Worm (Caenorhabditis elegans) whole organism, L1 larva: ENCODE data around the gene dod-24.

Experiments used
- C34B4.2 ChIP-seq: sonication (generic microtip); optimal IDR thresholded peaks from 2 replicates; lab custom pipeline; 2017; ENCODE audit warnings: mild to moderate bottlenecking, missing genetic modification characterization, missing compliant biosample characterization
- alr-1 ChIP-seq: fragments of 200-800 bp; sonication (Bioruptor generic); optimal IDR thresholded peaks from 2 replicates; lab custom pipeline; 2018; ENCODE audit warnings: borderline replicate concordance, mild to moderate bottlenecking, missing genetic modification characterization, missing compliant biosample characterization
- ceh-63 ChIP-seq: fragments of 200-800 bp; sonication (Bioruptor generic); optimal IDR thresholded peaks from 2 replicates; lab custom pipeline; 2018; ENCODE audit warnings: mild to moderate bottlenecking, missing genetic modification characterization, missing compliant biosample characterization
- ceh-8 ChIP-seq: fragments of 200-800 bp; sonication (Bioruptor generic); optimal IDR thresholded peaks from 2 replicates; lab custom pipeline; 2018; ENCODE audit warnings: mild to moderate bottlenecking, missing genetic modification characterization, moderate library complexity, missing compliant biosample characterization
- ceh-82 ChIP-seq, 3 experiments: fragments of 150-350 bp in 1 of 3; sonication (generic microtip) in 2 of 3; optimal IDR thresholded peaks; 2 replicates each; lab custom pipeline; 2014 to 2017; ENCODE audit warnings: missing biosample characterization in 3 of 3, missing genetic modification characterization in 3 of 3
- ceh-88 ChIP-seq: fragments of 200-800 bp; sonication (Bioruptor generic); IDR thresholded peaks from 2 replicates; pipeline ENCODE4 v1.3.6; 2022; ENCODE audit warnings: missing genetic modification characterization, missing compliant biosample characterization
- ceh-90 ChIP-seq: sonication (generic microtip); optimal IDR thresholded peaks from 2 replicates; lab custom pipeline; 2016; ENCODE audit warnings: missing genetic modification characterization, missing compliant biosample characterization
- ces-1 ChIP-seq: fragments of 150-350 bp; optimal IDR thresholded peaks from 2 replicates; lab custom pipeline; 2014; ENCODE audit warnings: missing biosample characterization, missing genetic modification reagents, missing genetic modification characterization
- dpl-1 ChIP-seq, 3 experiments: fragments of 150-350 bp in 2 of 3; sonication (generic microtip) in 1 of 3; optimal IDR thresholded peaks; 2 replicates each; lab custom pipeline; 2014 to 2017; ENCODE audit warnings: missing biosample characterization in 3 of 3, missing genetic modification characterization in 3 of 3, missing genetic modification reagents in 3 of 3
- dsc-1 ChIP-seq: sonication (generic microtip); optimal IDR thresholded peaks from 2 replicates; lab custom pipeline; 2016; ENCODE audit warnings: mild to moderate bottlenecking, missing genetic modification characterization, missing compliant biosample characterization
- efl-1 ChIP-seq, 4 experiments: fragments of 150-350 bp; optimal IDR thresholded peaks in 3 of 4; peaks in 1 of 4; 1 replicate in 1 of 4; 2 replicates in 3 of 4; lab custom pipeline; 2014; ENCODE audit warnings: missing biosample characterization in 2 of 4, missing genetic modification characterization in 2 of 4, missing genetic modification reagents in 2 of 4
- egl-27 ChIP-seq, 2 experiments: fragments of 150-350 bp in 1 of 2; sonication (generic microtip); optimal IDR thresholded peaks; 3 replicates each; lab custom pipeline; 2017 to 2018; ENCODE audit warnings: missing biosample characterization in 2 of 2, missing genetic modification characterization in 2 of 2, missing genetic modification reagents in 2 of 2
- elt-2 ChIP-seq: sonication (generic microtip); optimal IDR thresholded peaks from 2 replicates; lab custom pipeline; 2016; ENCODE audit warnings: missing genetic modification characterization, mild to moderate bottlenecking, inconsistent platforms, missing compliant biosample characterization, missing genetic modification reagents
- elt-3 ChIP-seq, 6 experiments: fragments of 150-350 bp in 1 of 6; sonication (generic microtip); optimal IDR thresholded peaks; 2 replicates each; lab custom pipeline; 2017 to 2018; ENCODE audit warnings: missing biosample characterization in 6 of 6, missing genetic modification characterization in 6 of 6, inconsistent platforms in 1 of 6
- fos-1 ChIP-seq: fragments of 150-350 bp; optimal IDR thresholded peaks from 2 replicates; lab custom pipeline; 2014; ENCODE audit warnings: missing biosample characterization, missing genetic modification characterization
- hlh-17 ChIP-seq: fragments of 200-800 bp; sonication (Bioruptor generic); optimal IDR thresholded peaks from 2 replicates; lab custom pipeline; 2018; ENCODE audit warnings: missing genetic modification characterization, mild to moderate bottlenecking, missing compliant biosample characterization, moderate library complexity, borderline replicate concordance
- hlh-4 ChIP-seq: sonication (generic microtip); optimal IDR thresholded peaks from 2 replicates; lab custom pipeline; 2016; ENCODE audit warnings: mild to moderate bottlenecking, missing genetic modification characterization, missing compliant biosample characterization
- isw-1 ChIP-seq: fragments of 200-800 bp; sonication (Bioruptor generic); IDR thresholded peaks from 2 replicates; pipeline ENCODE4 v1.3.6; 2022; ENCODE audit warnings: missing genetic modification characterization, missing compliant biosample characterization
- lin-13 ChIP-seq: fragments of 150-350 bp; optimal IDR thresholded peaks from 2 replicates; lab custom pipeline; 2014; ENCODE audit warnings: missing biosample characterization, missing genetic modification reagents, missing genetic modification characterization
- lin-35 ChIP-seq, 2 experiments: fragments of 150-350 bp; optimal IDR thresholded peaks; 2 replicates each; lab custom pipeline; 2014; ENCODE audit warnings: missing biosample characterization in 2 of 2, missing genetic modification characterization in 2 of 2, missing genetic modification reagents in 2 of 2
- mdl-1 ChIP-seq, 2 experiments: fragments of 150-350 bp; optimal IDR thresholded peaks; 2 replicates each; lab custom pipeline; 2014 to 2017; ENCODE audit warnings: missing biosample characterization in 2 of 2, missing genetic modification characterization in 2 of 2, inconsistent platforms in 1 of 2
- mef-2 ChIP-seq: fragments of 150-350 bp; optimal IDR thresholded peaks from 2 replicates; lab custom pipeline; 2014; ENCODE audit warnings: missing biosample characterization, missing genetic modification characterization
- mep-1 ChIP-seq: fragments of 150-350 bp; optimal IDR thresholded peaks from 2 replicates; lab custom pipeline; 2014; ENCODE audit warnings: missing biosample characterization, missing genetic modification characterization
- nhr-20 ChIP-seq: sonication (generic microtip); optimal IDR thresholded peaks from 2 replicates; lab custom pipeline; 2016; ENCODE audit warnings: mild to moderate bottlenecking, missing genetic modification characterization, missing compliant biosample characterization
- nhr-237 ChIP-seq: fragments of 150-350 bp; optimal IDR thresholded peaks from 2 replicates; lab custom pipeline; 2014; ENCODE audit warnings: missing biosample characterization, missing genetic modification characterization
- nhr-85 ChIP-seq: sonication (generic microtip); peaks from one replicate; lab custom pipeline; 2016; ENCODE audit warnings: missing genetic modification characterization, inconsistent platforms, missing compliant biosample characterization
- pag-3 ChIP-seq: sonication (generic microtip); optimal IDR thresholded peaks from 2 replicates; lab custom pipeline; 2017; ENCODE audit warnings: missing genetic modification characterization, mild to moderate bottlenecking, missing compliant biosample characterization, antibody characterized with exemption, borderline replicate concordance; ENCODE audit not compliant: insufficient read depth
- pqm-1 ChIP-seq: sonication (generic microtip); optimal IDR thresholded peaks from 3 replicates; lab custom pipeline; 2017; ENCODE audit warnings: missing biosample characterization, missing genetic modification characterization
- skn-1 ChIP-seq: fragments of 150-350 bp; optimal IDR thresholded peaks from 2 replicates; lab custom pipeline; 2014; ENCODE audit warnings: missing biosample characterization, missing genetic modification characterization
- sup-37 ChIP-seq: fragments of 200-800 bp; sonication (Bioruptor generic); optimal IDR thresholded peaks from 2 replicates; lab custom pipeline; 2018; ENCODE audit warnings: mild to moderate bottlenecking, missing genetic modification characterization, missing compliant biosample characterization
- tbx-2 ChIP-seq: sonication (generic microtip); optimal IDR thresholded peaks from 2 replicates; lab custom pipeline; 2016; ENCODE audit warnings: missing genetic modification characterization, missing compliant biosample characterization
- tlp-1 ChIP-seq: fragments of 150-350 bp; optimal IDR thresholded peaks from 2 replicates; lab custom pipeline; 2014; ENCODE audit warnings: missing biosample characterization, missing genetic modification characterization

dod-24 gene

ce11 chrIV:12921027-12921426 lies 20.1 kb downstream of the dod-24 start, which contains the start of gene C32H11.4:
C32H11.4 (plus strand) TSS chrIV:12921264.
- TF ChIP-seq ceh-90 (tag; lab: Kevin White, UChicago) (no peak), elt-2 (peak; percentile 89)
- TF ChIP-seq, all 84 proteins: peak for 1

ce11 chrIV:12920553-12920952 lies 20.6 kb downstream of the dod-24 start:
- no peak for TF ChIP-seq mep-1 (tag; lab: Kevin White, UChicago)
- no peak for TF ChIP-seq ceh-82 (tag; optimal IDR thresholded peaks at IDR 0.05; lab: Kevin White, UChicago)
- no peak for TF ChIP-seq ceh-88 (GFP tag; lab: Robert Waterston, UW)

- no peak for TF ChIP-seq efl-1 (optimal IDR thresholded peaks at IDR 0.05; lab: Kevin White, UChicago)
- no peak for TF ChIP-seq efl-1 (GFP tag; optimal IDR thresholded peaks at IDR 0.05 in 1 of 2; lab: Kevin White, UChicago)
- TF ChIP-seq tlp-1 (tag; lab: Kevin White, UChicago): no peak
- TF ChIP-seq egl-27 (tag; optimal IDR thresholded peaks at IDR 0.05; lab: Kevin White, UChicago): no peak
- no peak for TF ChIP-seq sup-37
- TF ChIP-seq hlh-4 (tag; lab: Kevin White, UChicago): peak; percentile 46
- no peak for TF ChIP-seq ces-1 (GFP tag; lab: Kevin White, UChicago)
- TF ChIP-seq, all 84 proteins: peak for 1
Measured at ce11 chrIV:12918256-12918655, 22.9 kb downstream of the dod-24 start, which contains the start of gene C32H11.3. C32H11.3 (plus strand) TSS chrIV:12918556.

ce11 chrIV:12915479-12915878 lies 25.7 kb downstream of the dod-24 start, which contains the start of gene srz-15:
srz-15 (plus strand) TSS chrIV:12915779.
- TF ChIP-seq pag-3 (tag; lab: Kevin White, UChicago) (no peak), ceh-8 (no peak), efl-1 (optimal IDR thresholded peaks at IDR 0.05; lab: Kevin White, UChicago) (no peak), efl-1 (GFP tag; optimal IDR thresholded peaks at IDR 0.05 in 1 of 2; lab: Kevin White, UChicago) (no peak), nhr-237 (tag; lab: Kevin White, UChicago) (no peak), isw-1 (no peak), pqm-1 (no peak), sup-37 (no peak), dpl-1 (GFP tag; optimal IDR thresholded peaks at IDR 0.05; lab: Kevin White, UChicago) (no peak)

- TF ChIP-seq mef-2 (no peak), fos-1 (tag; lab: Kevin White, UChicago) (no peak), ceh-63 (no peak), alr-1 (tag; lab: Kevin White, UChicago) (no peak), lin-13 (no peak), nhr-85 (tag; lab: Kevin White, UChicago) (peak; percentile 0), skn-1 (no peak)
- TF ChIP-seq, all 84 proteins: peak for 1
Measured at ce11 chrIV:12914532-12915019, 26.6 kb downstream of the dod-24 start, which contains the start of gene irg-6. irg-6 (minus strand) TSS chrIV:12914969.

- TF ChIP-seq elt-2 (peak; percentile 84), nhr-85 (tag; lab: Kevin White, UChicago) (no peak)
Measured at ce11 chrIV:12911990-12912389, 29.2 kb downstream of the dod-24 start, which contains the start of gene K08D8.5. K08D8.5 (minus strand) TSS chrIV:12912129.

ce11 chrIV:12909871-12910270 lies 31.3 kb downstream of the dod-24 start, which contains the start of gene K08D8.4:
K08D8.4 (minus strand) TSS chrIV:12909998.
- peak; percentile 58 for TF ChIP-seq elt-2
- no peak for TF ChIP-seq hlh-17 (GFP tag; lab: Kevin White, UChicago)
- TF ChIP-seq, all 84 proteins: peak for 1

- TF ChIP-seq elt-2: peak; percentile 86
- no peak for TF ChIP-seq tbx-2 (tag; lab: Kevin White, UChicago)
- TF ChIP-seq nhr-237 (tag; lab: Kevin White, UChicago): no peak
- TF ChIP-seq elt-3 (tag; optimal IDR thresholded peaks at IDR 0.05; lab: Kevin White, UChicago): no peak
- no peak for TF ChIP-seq dsc-1 (tag; lab: Kevin White, UChicago)
- peak; percentile 11 for TF ChIP-seq nhr-20 (tag; lab: Kevin White, UChicago)
- TF ChIP-seq ceh-90 (tag; lab: Kevin White, UChicago): no peak
- no peak for TF ChIP-seq ceh-63
- TF ChIP-seq lin-35 (GFP tag; optimal IDR thresholded peaks at IDR 0.05; lab: Kevin White, UChicago): peak in 1 of 2 experiments; percentile 16
- TF ChIP-seq nhr-85 (tag; lab: Kevin White, UChicago): no peak
- no peak for TF ChIP-seq skn-1
- TF ChIP-seq C34B4.2: no peak
- no peak for TF ChIP-seq mdl-1 (tag; optimal IDR thresholded peaks at IDR 0.05; lab: Kevin White, UChicago)
- TF ChIP-seq hlh-4 (tag; lab: Kevin White, UChicago): no peak
Measured at ce11 chrIV:12906529-12906928, 34.6 kb downstream of the dod-24 start, which contains the start of gene K08D8.3. K08D8.3 (minus strand) TSS chrIV:12906659.
